Worm (Caenorhabditis elegans): ENCODE results near the gene dyf-3.

- TF ChIP-seq lsy-2 (tag; optimal IDR thresholded peaks at IDR 0.05) (peak; percentile 93), zip-8 (tag; optimal IDR thresholded peaks at IDR 0.05) (no peak), elt-3 (tag; optimal IDR thresholded peaks at IDR 0.05) (no peak), blmp-1 (tag; optimal IDR thresholded peaks at IDR 0.05) (no peak), mls-2 (tag; optimal IDR thresholded peaks at IDR 0.05) (no peak), unc-62 (GFP tag; optimal IDR thresholded peaks at IDR 0.05) (no peak), drap-1 (GFP tag; optimal IDR thresholded peaks at IDR 0.05) (peak; percentile 36), ces-1 (GFP tag; optimal IDR thresholded peaks at IDR 0.05) (no peak), nhr-76 (tag; optimal IDR thresholded peaks at IDR 0.05) (no peak), nhr-237 (tag; optimal IDR thresholded peaks at IDR 0.05) (no peak), unc-39 (tag; optimal IDR thresholded peaks at IDR 0.05) (no peak), nhr-12 (tag; optimal IDR thresholded peaks at IDR 0.05) (no peak), ztf-11 (tag; optimal IDR thresholded peaks at IDR 0.05) (no peak), unc-120 (tag; optimal IDR thresholded peaks at IDR 0.05; ENCODE audit: poor library complexity, severe bottlenecking) (no peak)
These were observed at the start of gene dyf-3, which contains the start of gene pdhb-1 for ce11 chrIV:3399015-3399722.

All from whole organism, mixed stage, embryonic.